Worm (Caenorhabditis elegans): ENCODE data around the gene fbxa-69.
"Not testable (repeated sequence)": the region's sequence is repeated elsewhere in the genome, so short reads cannot be mapped to it uniquely, and the experiment has no call there.

DNA sequence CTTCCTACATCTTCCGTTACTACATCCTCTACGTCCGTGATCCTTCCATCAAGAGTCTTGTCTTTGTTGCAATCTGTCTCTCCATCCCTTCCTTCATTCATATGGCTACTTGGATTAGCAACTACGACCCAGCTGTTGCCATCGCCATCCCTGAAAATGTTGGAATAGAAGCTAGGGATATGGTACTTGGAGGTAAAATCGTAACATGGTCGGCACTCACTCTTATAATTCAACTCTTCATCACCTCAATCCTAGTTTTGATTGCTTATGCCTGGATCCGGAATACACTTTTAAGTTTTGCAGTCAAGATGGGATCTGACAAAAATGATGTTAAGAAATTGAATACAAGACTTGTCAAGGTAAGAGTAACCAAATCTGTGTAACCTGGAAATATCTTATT is 12.0 kb downstream of the fbxa-69 start, which contains the start of gene T26E4.18:
- not testable (repeated sequence) for TF ChIP-seq unc-98 (GFP tag; IDR thresholded peaks at IDR 0.05); hlh-4 (tag; optimal IDR thresholded peaks at IDR 0.05); nhr-77 (tag; optimal IDR thresholded peaks at IDR 0.05); mdl-1 (tag; optimal IDR thresholded peaks at IDR 0.05); ama-1 (optimal IDR thresholded peaks at IDR 0.05); snpc-4 (tag; optimal IDR thresholded peaks at IDR 0.05); efl-1 (optimal IDR thresholded peaks at IDR 0.05); efl-1 (GFP tag; optimal IDR thresholded peaks at IDR 0.05 in 1 of 2); elt-3 (tag; optimal IDR thresholded peaks at IDR 0.05); unc-62 (GFP tag; optimal IDR thresholded peaks at IDR 0.05); mef-2 (tag; optimal IDR thresholded peaks at IDR 0.05); ztf-4 (tag; optimal IDR thresholded peaks at IDR 0.05); fkh-10 (GFP tag; optimal IDR thresholded peaks at IDR 0.05); xbp-1 (tag; optimal IDR thresholded peaks at IDR 0.05); lin-39 (tag; optimal IDR thresholded peaks at IDR 0.05)

Measured in whole organism, L1 larva.